Fruit fly (Drosophila melanogaster) whole organism, adult: ENCODE results near the gene CG7101.
A peak's percentile ranks its signal among the peaks of the same experiment; 100 is the strongest.

Experiments
- CG11617 ChIP-seq: fragments of 200-800 bp; sonication (Bioruptor generic); optimal IDR thresholded peaks from 2 replicates; lab custom pipeline; 2017; ENCODE audit warnings: mild to moderate bottlenecking, missing biosample characterization, missing genetic modification reagents, missing genetic modification characterization
- CG12768 ChIP-seq: fragments of 200-800 bp; sonication (Bioruptor generic); optimal IDR thresholded peaks from 2 replicates; lab custom pipeline; 2017; ENCODE audit warnings: missing biosample characterization, missing genetic modification characterization, mild to moderate bottlenecking, moderate library complexity, missing genetic modification reagents
- CG14711 ChIP-seq: fragments of 200-800 bp; sonication (Bioruptor generic); optimal IDR thresholded peaks from 2 replicates; lab custom pipeline; 2018; ENCODE audit warnings: missing biosample characterization, mild to moderate bottlenecking, missing genetic modification characterization, moderate library complexity
- CG1620 ChIP-seq: fragments of 200-800 bp; sonication (Bioruptor generic); optimal IDR thresholded peaks from 2 replicates; lab custom pipeline; 2016; ENCODE audit warnings: missing biosample characterization, missing genetic modification characterization
- CG33017 ChIP-seq: fragments of 200-800 bp; sonication (Bioruptor generic); optimal IDR thresholded peaks from 2 replicates; lab custom pipeline; 2018; ENCODE audit warnings: missing biosample characterization, mild to moderate bottlenecking, missing genetic modification characterization, moderate library complexity
- CG5204 ChIP-seq: fragments of 200-800 bp; sonication (Bioruptor generic); optimal IDR thresholded peaks from 2 replicates; lab custom pipeline; 2016; ENCODE audit warnings: missing biosample characterization, missing genetic modification characterization
- CG7045 ChIP-seq: fragments of 200-800 bp; sonication (Bioruptor generic); optimal IDR thresholded peaks from 2 replicates; lab custom pipeline; 2017; ENCODE audit warnings: missing biosample characterization, mild to moderate bottlenecking, missing genetic modification characterization
- CG7101 ChIP-seq: fragments of 200-800 bp; sonication (Bioruptor generic); optimal IDR thresholded peaks from 2 replicates; lab custom pipeline; 2018; ENCODE audit warnings: missing biosample characterization, mild to moderate bottlenecking, missing genetic modification characterization, moderate library complexity
- Crg-1 ChIP-seq: fragments of 200-800 bp; sonication (Bioruptor generic); optimal IDR thresholded peaks from 2 replicates; lab custom pipeline; 2016; ENCODE audit warnings: missing biosample characterization, missing genetic modification characterization
- Mnt ChIP-seq: fragments of 200-800 bp; sonication (Bioruptor generic); optimal IDR thresholded peaks from 2 replicates; lab custom pipeline; 2016; ENCODE audit warnings: missing biosample characterization, mild to moderate bottlenecking, missing genetic modification characterization
- bab1 ChIP-seq: fragments of 200-800 bp; sonication (Bioruptor generic); optimal IDR thresholded peaks from 3 replicates; lab custom pipeline; 2019; ENCODE audit warnings: missing biosample characterization, mild to moderate bottlenecking, missing genetic modification characterization, moderate library complexity
- cic ChIP-seq: fragments of 200-800 bp; sonication (Bioruptor generic); optimal IDR thresholded peaks from 2 replicates; lab custom pipeline; 2017; ENCODE audit warnings: missing biosample characterization, mild to moderate bottlenecking, missing genetic modification characterization, moderate library complexity
- cnc ChIP-seq, 2 experiments: fragments of >200 bp; optimal IDR thresholded peaks; 2 replicates each; lab custom pipeline; 2017
- kay ChIP-seq: fragments of 200-800 bp; sonication (Bioruptor generic); peaks from one replicate; lab custom pipeline; 2016; ENCODE audit warnings: missing biosample characterization, missing genetic modification characterization, borderline replicate concordance
- ovo ChIP-seq: fragments of 200-800 bp; sonication (Bioruptor generic); optimal IDR thresholded peaks from 2 replicates; lab custom pipeline; 2016; ENCODE audit warnings: missing biosample characterization, missing genetic modification characterization
- pad ChIP-seq: fragments of 200-800 bp; sonication (Bioruptor generic); optimal IDR thresholded peaks from 3 replicates; lab custom pipeline; 2017; ENCODE audit warnings: missing biosample characterization, missing genetic modification characterization, mild to moderate bottlenecking, moderate library complexity, missing genetic modification reagents
- tj ChIP-seq: fragments of 200-800 bp; sonication (Bioruptor generic); optimal IDR thresholded peaks from 3 replicates; lab custom pipeline; 2017; ENCODE audit warnings: missing biosample characterization, mild to moderate bottlenecking, missing genetic modification characterization, moderate library complexity
- toe ChIP-seq: fragments of 200-800 bp; sonication (Bioruptor generic); optimal IDR thresholded peaks from 2 replicates; lab custom pipeline; 2016; ENCODE audit warnings: missing biosample characterization, missing genetic modification characterization

CG7101 gene

dm6 chrX:18849022-18849368 lies 18.6 kb downstream of the CG7101 start:
- TF ChIP-seq CG5204 (GFP tag; lab: Kevin White, UChicago): no peak
- TF ChIP-seq CG11617: no peak
- TF ChIP-seq CG33017 (tag; lab: Kevin White, UChicago): no peak
- no peak for TF ChIP-seq CG7045 (GFP tag; lab: Kevin White, UChicago)
- no peak for TF ChIP-seq cnc (optimal IDR thresholded peaks at IDR 0.05; lab: Kevin White, UChicago)
- TF ChIP-seq tj (GFP tag; lab: Kevin White, UChicago): no peak
- no peak for TF ChIP-seq Crg-1 (GFP tag; lab: Kevin White, UChicago)
- no peak for TF ChIP-seq kay (GFP tag; lab: Kevin White, UChicago)
- no peak for TF ChIP-seq cic (GFP tag; lab: Kevin White, UChicago)
- TF ChIP-seq Mnt (GFP tag; lab: Kevin White, UChicago): no peak
- TF ChIP-seq bab1 (GFP tag; lab: Kevin White, UChicago): no peak
- TF ChIP-seq toe (GFP tag; lab: Kevin White, UChicago): no peak
- no peak for TF ChIP-seq CG14711 (tag; lab: Kevin White, UChicago)
- no peak for TF ChIP-seq CG1620 (GFP tag; lab: Kevin White, UChicago)

DNA sequence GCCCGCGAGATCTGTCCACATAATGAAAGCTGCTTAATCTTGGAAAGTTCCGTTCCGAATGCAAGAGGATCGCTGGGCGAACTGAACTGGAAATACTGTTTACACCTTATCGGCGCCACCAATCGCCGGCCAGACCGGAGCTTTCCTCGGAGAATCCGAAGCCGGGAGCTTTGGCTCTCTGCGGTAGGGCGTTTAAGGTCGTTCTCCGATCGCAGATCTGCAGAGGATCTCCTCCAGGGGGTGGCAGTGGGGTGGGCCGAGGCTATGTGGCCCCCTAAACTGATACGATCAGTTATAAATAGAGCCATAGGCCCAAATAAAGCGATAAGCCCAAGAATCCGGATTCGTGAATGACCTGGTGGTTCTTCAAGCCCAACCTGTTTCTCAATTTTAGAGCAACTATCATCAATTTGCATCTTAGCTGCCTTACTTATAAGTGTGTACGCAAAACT lies 27.0 kb downstream of the CG7101 start, which contains the start of gene CG7322:
Gene CG7322 (minus strand): TSS at position 402 of the 452 bp plus-strand sequence.
- TF ChIP-seq cic (GFP tag; lab: Kevin White, UChicago): peak; percentile 54
- TF ChIP-seq CG7101 (tag; lab: Kevin White, UChicago): no peak

dm6 chrX:18857916-18858315 lies 27.5 kb downstream of the CG7101 start, which contains the start of gene Usp39:
TSS of gene Usp39 (plus strand) at chrX:18858203.
- TF ChIP-seq CG7101 (tag; lab: Kevin White, UChicago) (peak; percentile 54), CG1620 (GFP tag; lab: Kevin White, UChicago) (no peak), CG11617 (no peak), kay (GFP tag; lab: Kevin White, UChicago) (no peak), CG7045 (GFP tag; lab: Kevin White, UChicago) (no peak), cic (GFP tag; lab: Kevin White, UChicago) (no peak), CG5204 (GFP tag; lab: Kevin White, UChicago) (no peak), toe (GFP tag; lab: Kevin White, UChicago) (no peak), CG14711 (tag; lab: Kevin White, UChicago) (peak; percentile 13)

DNA sequence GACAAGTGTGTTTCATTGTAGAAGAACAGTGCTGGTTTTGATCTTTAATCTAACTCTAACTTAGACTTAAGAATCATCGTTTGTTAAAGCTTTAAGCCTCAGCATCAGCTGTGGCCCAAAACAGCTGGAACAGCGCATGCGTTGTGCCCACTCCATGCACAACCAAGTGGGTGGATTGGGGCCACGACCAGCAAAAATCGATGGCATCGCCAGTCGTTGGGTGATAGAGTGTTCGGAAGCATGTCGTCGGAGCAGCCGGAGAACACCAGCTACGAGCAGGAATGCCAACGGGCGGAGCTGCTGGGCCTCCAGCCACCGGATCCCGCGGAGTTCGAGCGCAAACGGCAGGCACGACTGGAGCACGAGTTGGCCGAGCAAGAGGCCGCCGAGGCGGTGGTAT lies 29.7 kb downstream of the CG7101 start, which contains the start of gene CG32544:
Gene CG32544 (plus strand): TSS at position 211 of the 400 bp plus-strand sequence.
- TF ChIP-seq tj (GFP tag; lab: Kevin White, UChicago) (no peak), bab1 (GFP tag; lab: Kevin White, UChicago) (no peak), cic (GFP tag; lab: Kevin White, UChicago) (no peak), CG33017 (tag; lab: Kevin White, UChicago) (no peak), ovo (GFP tag; lab: Kevin White, UChicago) (no peak), CG7045 (GFP tag; lab: Kevin White, UChicago) (no peak), pad (GFP tag; lab: Kevin White, UChicago) (no peak), CG14711 (tag; lab: Kevin White, UChicago) (no peak), Crg-1 (GFP tag; lab: Kevin White, UChicago) (no peak), toe (GFP tag; lab: Kevin White, UChicago) (no peak), CG7101 (tag; lab: Kevin White, UChicago) (no peak), CG12768 (no peak), CG11617 (no peak)

DNA sequence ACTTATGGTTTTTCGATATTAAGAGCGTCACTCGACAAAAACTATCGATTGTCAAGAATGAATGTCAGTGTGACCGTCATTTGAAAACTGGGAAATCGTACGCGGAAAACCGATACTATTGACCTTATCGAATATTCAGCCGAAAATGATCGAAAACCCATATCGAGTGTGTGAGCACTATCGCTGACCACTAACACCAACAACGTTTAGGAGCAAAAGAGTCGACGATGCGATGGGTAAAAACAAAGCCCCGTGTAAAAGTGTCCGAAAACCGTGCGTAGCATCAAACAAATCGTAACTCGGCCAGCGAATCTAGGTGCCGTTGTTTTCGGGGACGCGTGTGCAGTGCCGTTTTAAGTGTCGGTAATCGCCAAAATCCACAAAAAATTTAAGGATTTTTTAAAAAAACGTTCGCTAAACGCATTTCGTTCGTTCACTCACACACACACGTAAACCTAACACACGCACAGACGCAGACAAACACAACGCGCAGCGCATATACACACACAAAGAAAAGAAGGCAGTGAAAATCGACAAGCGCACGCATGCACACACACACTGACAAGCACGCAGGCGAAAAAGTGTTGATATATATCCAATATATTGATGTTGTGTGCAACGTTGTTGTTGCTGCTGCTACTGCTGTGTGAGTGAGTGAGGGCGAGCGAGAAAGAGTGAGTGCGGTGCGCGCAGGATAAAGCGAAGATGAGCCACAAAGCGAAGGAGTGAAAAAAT lies 33.5 kb downstream of the CG7101 start, which contains the start of the genes CG7326 and Dora:
Gene CG7326 (minus strand): TSS at position 29 of the 735 bp plus-strand sequence.
Gene Dora (plus strand): TSS at position 203 of the 735 bp plus-strand sequence.
- TF ChIP-seq tj (GFP tag; lab: Kevin White, UChicago) (peak; percentile 72), cnc (optimal IDR thresholded peaks at IDR 0.05; lab: Kevin White, UChicago) (no peak), ovo (GFP tag; lab: Kevin White, UChicago) (peak; percentile 12), CG14711 (tag; lab: Kevin White, UChicago) (no peak), bab1 (GFP tag; lab: Kevin White, UChicago) (peak; percentile 82), Mnt (GFP tag; lab: Kevin White, UChicago) (peak; percentile 19)

- peak; percentile 91 for TF ChIP-seq pad (GFP tag; lab: Kevin White, UChicago)
- TF ChIP-seq CG11617: no peak
These were observed 34.3 kb downstream of the CG7101 start for dm6 chrX:18864483-18865358.
